Worm (Caenorhabditis elegans) whole organism, early embryonic: ENCODE measurements around the gene Y66D12A.19.

Source experiments
- B0310.2 ChIP-seq: sonication (generic microtip); optimal IDR thresholded peaks from 2 replicates; lab custom pipeline; 2016; ENCODE audit warnings: mild to moderate bottlenecking, missing genetic modification characterization, missing compliant biosample characterization
- F13C5.2 ChIP-seq: sonication (generic microtip); optimal IDR thresholded peaks from 2 replicates; lab custom pipeline; 2017; ENCODE audit warnings: mild to moderate bottlenecking, missing genetic modification characterization, inconsistent platforms, missing compliant biosample characterization
- aly-1 ChIP-seq: sonication (generic microtip); optimal IDR thresholded peaks from 2 replicates; lab custom pipeline; 2016; ENCODE audit warnings: missing genetic modification characterization, missing compliant biosample characterization
- ama-1 ChIP-seq: fragments of 150-350 bp; optimal IDR thresholded peaks from 2 replicates; lab custom pipeline; 2014
- ceh-13 ChIP-seq: fragments of 200-800 bp; sonication (Bioruptor generic); optimal IDR thresholded peaks from 2 replicates; lab custom pipeline; 2018; ENCODE audit warnings: mild to moderate bottlenecking, missing genetic modification characterization, missing compliant biosample characterization
- ceh-36 ChIP-seq: sonication (generic microtip); optimal IDR thresholded peaks from 2 replicates; lab custom pipeline; 2016; ENCODE audit warnings: missing genetic modification characterization, inconsistent platforms, missing compliant biosample characterization
- ets-7 ChIP-seq: sonication (generic microtip); optimal IDR thresholded peaks from 2 replicates; lab custom pipeline; 2016; ENCODE audit warnings: missing genotype, missing genetic modification characterization, missing compliant biosample characterization
- flt-1 ChIP-seq: fragments of 200-800 bp; sonication (Bioruptor generic); IDR thresholded peaks from 2 replicates; pipeline ENCODE4 v1.3.6; 2022; ENCODE audit warnings: missing genetic modification characterization, missing compliant biosample characterization
- hmbx-1 ChIP-seq: sonication (generic microtip); optimal IDR thresholded peaks from 2 replicates; lab custom pipeline; 2016; ENCODE audit warnings: mild to moderate bottlenecking, missing genetic modification characterization, missing compliant biosample characterization
- hmg-4 ChIP-seq: fragments of 200-800 bp; sonication (Bioruptor generic); optimal IDR thresholded peaks from 2 replicates; lab custom pipeline; 2018; ENCODE audit warnings: mild to moderate bottlenecking, missing genetic modification characterization, missing compliant biosample characterization
- hnd-1 ChIP-seq: sonication (generic microtip); optimal IDR thresholded peaks from 2 replicates; lab custom pipeline; 2016; ENCODE audit warnings: missing genetic modification characterization, missing compliant biosample characterization
- pes-1 ChIP-seq: fragments of 200-800 bp; sonication (Bioruptor generic); IDR thresholded peaks from 2 replicates; pipeline ENCODE4 v1.3.6; 2022; ENCODE audit warnings: missing genetic modification reagents, missing genetic modification characterization, missing compliant biosample characterization
- scrt-1 ChIP-seq: fragments of 200-800 bp; sonication (Bioruptor generic); IDR thresholded peaks from 2 replicates; pipeline ENCODE4 v1.3.6; 2022; ENCODE audit warnings: missing genetic modification characterization, missing compliant biosample characterization
- sea-1 ChIP-seq: fragments of 200-800 bp; sonication (Bioruptor generic); conservative IDR thresholded peaks from 2 replicates; pipeline ENCODE4 v1.3.6; 2022; ENCODE audit warnings: missing genetic modification characterization, missing compliant biosample characterization
- tbx-11 ChIP-seq: fragments of 200-800 bp; sonication (Bioruptor generic); IDR thresholded peaks from 2 replicates; pipeline ENCODE4 v1.3.6; 2022; ENCODE audit warnings: missing genetic modification characterization, missing compliant biosample characterization
- tbx-37 ChIP-seq: fragments of 200-800 bp; sonication (Bioruptor generic); conservative IDR thresholded peaks from 2 replicates; pipeline ENCODE4 v1.3.6; 2022; ENCODE audit warnings: missing genetic modification reagents, missing genetic modification characterization, missing compliant biosample characterization
- tra-4 ChIP-seq: sonication (generic microtip); optimal IDR thresholded peaks from 2 replicates; lab custom pipeline; 2017; ENCODE audit warnings: missing genetic modification characterization, missing compliant biosample characterization

Y66D12A.19 gene

DNA sequence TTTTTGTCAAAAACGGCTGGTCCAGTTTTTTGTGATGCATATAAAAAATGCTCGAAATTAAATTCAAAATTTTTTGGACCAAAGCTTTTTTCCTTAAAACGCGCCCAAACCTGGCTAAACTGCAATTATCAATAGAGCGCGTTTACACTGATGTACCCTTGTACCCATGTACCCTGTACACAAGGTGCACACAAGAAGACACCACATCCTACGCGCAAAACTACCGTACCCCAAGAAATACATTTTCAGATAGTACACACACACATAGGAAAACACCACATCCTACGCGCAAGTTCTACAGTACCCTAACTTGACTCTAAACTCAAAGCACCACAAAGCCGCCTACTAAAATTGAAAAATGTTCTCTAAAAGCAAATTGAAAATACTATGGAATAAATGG, 37.5 kb upstream of the Y66D12A.19 start:
- TF ChIP-seq hnd-1 (tag; lab: Kevin White, UChicago) (no peak), ceh-36 (tag; lab: Kevin White, UChicago) (no peak), hmbx-1 (tag; lab: Kevin White, UChicago) (no peak), F13C5.2 (tag; lab: Kevin White, UChicago) (no peak), aly-1 (tag; lab: Kevin White, UChicago) (no peak), tra-4 (tag; lab: Kevin White, UChicago) (no peak), ceh-13 (GFP tag; lab: Kevin White, UChicago) (no peak), pes-1 (GFP tag; lab: Robert Waterston, UW) (no peak), flt-1 (GFP tag; lab: Robert Waterston, UW) (no peak), ama-1 (no peak), tbx-11 (GFP tag; lab: Robert Waterston, UW) (no peak), sea-1 (no peak), hmg-4 (GFP tag; lab: Kevin White, UChicago) (no peak), ets-7 (no peak)

ce11 chrIII:11472861-11473260, 36.0 kb upstream of the Y66D12A.19 start:
- TF ChIP-seq hmbx-1 (tag; lab: Kevin White, UChicago) (no peak), ceh-36 (tag; lab: Kevin White, UChicago) (no peak), tbx-11 (GFP tag; lab: Robert Waterston, UW) (no peak), ama-1 (no peak), hmg-4 (GFP tag; lab: Kevin White, UChicago) (no peak), pes-1 (GFP tag; lab: Robert Waterston, UW) (no peak), scrt-1 (GFP tag; lab: Robert Waterston, UW) (no peak), aly-1 (tag; lab: Kevin White, UChicago) (no peak)

- no peak for TF ChIP-seq ets-7
- TF ChIP-seq ceh-36 (tag; lab: Kevin White, UChicago), result peak; percentile 79
These were observed 34.1 kb upstream of the Y66D12A.19 start for ce11 chrIII:11474674-11475306.

- peak; percentile 31; the same call in 1 of the 2 replicates for TF ChIP-seq scrt-1 (GFP tag; lab: Robert Waterston, UW)
- no peak for TF ChIP-seq tbx-37 (GFP tag; lab: Robert Waterston, UW)
These were observed 31.6 kb upstream of the Y66D12A.19 start for ce11 chrIII:11477307-11477706.

- no peak for TF ChIP-seq pes-1 (GFP tag; lab: Robert Waterston, UW)
- TF ChIP-seq tra-4 (tag; lab: Kevin White, UChicago), result no peak
- TF ChIP-seq flt-1 (GFP tag; lab: Robert Waterston, UW), result no peak
- TF ChIP-seq B0310.2 (tag; lab: Kevin White, UChicago), result no peak
- TF ChIP-seq tbx-11 (GFP tag; lab: Robert Waterston, UW), result no peak
- TF ChIP-seq sea-1, result no peak
- TF ChIP-seq ama-1, result no peak
- TF ChIP-seq ceh-13 (GFP tag; lab: Kevin White, UChicago), result no peak
- no peak for TF ChIP-seq ets-7
- no peak for TF ChIP-seq F13C5.2 (tag; lab: Kevin White, UChicago)
- no peak for TF ChIP-seq tbx-37 (GFP tag; lab: Robert Waterston, UW)
- no peak for TF ChIP-seq aly-1 (tag; lab: Kevin White, UChicago)
- no peak for TF ChIP-seq hmg-4 (GFP tag; lab: Kevin White, UChicago)
- TF ChIP-seq hnd-1 (tag; lab: Kevin White, UChicago), result no peak
- no peak for TF ChIP-seq hmbx-1 (tag; lab: Kevin White, UChicago)
- TF ChIP-seq scrt-1 (GFP tag; lab: Robert Waterston, UW), result no peak
- no peak for TF ChIP-seq ceh-36 (tag; lab: Kevin White, UChicago)
These were observed 30.2 kb upstream of the Y66D12A.19 start for ce11 chrIII:11478468-11479363.

- TF ChIP-seq tra-4 (tag; lab: Kevin White, UChicago) (no peak), ceh-36 (tag; lab: Kevin White, UChicago) (no peak), tbx-11 (GFP tag; lab: Robert Waterston, UW) (no peak), tbx-37 (GFP tag; lab: Robert Waterston, UW) (no peak), ceh-13 (GFP tag; lab: Kevin White, UChicago) (no peak), sea-1 (no peak), aly-1 (tag; lab: Kevin White, UChicago) (no peak), B0310.2 (tag; lab: Kevin White, UChicago) (no peak), ets-7 (no peak), hnd-1 (tag; lab: Kevin White, UChicago) (no peak), flt-1 (GFP tag; lab: Robert Waterston, UW) (no peak)
These were observed 27.5 kb upstream of the Y66D12A.19 start for ce11 chrIII:11481309-11481845.

ce11 chrIII:11484139-11484590, 24.7 kb upstream of the Y66D12A.19 start, which contains the start of gene fbxa-220:
Gene fbxa-220, minus strand, starts transcription at chrIII:11484189.
- TF ChIP-seq ama-1, result no peak
- TF ChIP-seq pes-1 (GFP tag; lab: Robert Waterston, UW), result no peak
- TF ChIP-seq sea-1, result no peak
- TF ChIP-seq ceh-36 (tag; lab: Kevin White, UChicago), result no peak
